Worm (Caenorhabditis elegans) whole organism, L2 larva: ENCODE data around the gene ebp-3.
"Not testable (repeated sequence)": the region's sequence is repeated elsewhere in the genome, so short reads cannot be mapped to it uniquely, and the experiment has no call there.

Experiments
- dmd-4 ChIP-seq: sonication (generic microtip); optimal IDR thresholded peaks from 2 replicates; lab custom pipeline; 2017; ENCODE audit warnings: missing biosample characterization, missing genetic modification characterization
- nhr-23 ChIP-seq: fragments of 150-350 bp; optimal IDR thresholded peaks from 2 replicates; lab custom pipeline; 2014; ENCODE audit warnings: missing biosample characterization, missing genetic modification reagents, missing genetic modification characterization
- nhr-6 ChIP-seq: fragments of 150-350 bp; optimal IDR thresholded peaks from 2 replicates; lab custom pipeline; 2014; ENCODE audit warnings: missing biosample characterization, missing genetic modification characterization
- unc-39 ChIP-seq: fragments of 150-350 bp; optimal IDR thresholded peaks from 2 replicates; lab custom pipeline; 2014; ENCODE audit warnings: missing biosample characterization, missing genetic modification characterization

- not testable (repeated sequence) for TF ChIP-seq dmd-4 (tag; lab: Kevin White, UChicago); nhr-6; unc-39 (tag; lab: Kevin White, UChicago); nhr-23 (tag; lab: Kevin White, UChicago)
Measured at ce11 chrV:18069195-18069594, 13.4 kb downstream of the ebp-3 start.
